Worm (Caenorhabditis elegans) whole organism, L4 larva: ENCODE results near the gene K01A2.6.
A peak's percentile ranks its signal among the peaks of the same experiment; 100 is the strongest.

Experiments
- D1046.2 ChIP-seq: fragments of 200-800 bp; sonication (Bioruptor generic); IDR thresholded peaks from 2 replicates; pipeline ENCODE4 v1.3.6; 2022; ENCODE audit warnings: missing genetic modification characterization, missing compliant biosample characterization
- F26F4.8 ChIP-seq: fragments of 200-800 bp; sonication (Bioruptor generic); conservative IDR thresholded peaks from 2 replicates; pipeline ENCODE4 v1.3.6; 2022; ENCODE audit warnings: missing genetic modification characterization, missing compliant biosample characterization
- F37D6.2 ChIP-seq: sonication (generic microtip); optimal IDR thresholded peaks from 2 replicates; lab custom pipeline; 2016; ENCODE audit warnings: mild to moderate bottlenecking, missing genetic modification characterization, missing compliant biosample characterization
- R02D3.7 ChIP-seq: fragments of 150-350 bp; sonication (generic microtip); optimal IDR thresholded peaks from 3 replicates; lab custom pipeline; 2014; ENCODE audit warnings: missing biosample characterization, missing genetic modification characterization
- Y105C5A.15 ChIP-seq: fragments of 200-800 bp; sonication (Bioruptor generic); IDR thresholded peaks from 2 replicates; pipeline ENCODE4 v1.3.6; 2022; ENCODE audit warnings: missing genetic modification characterization, missing compliant biosample characterization
- aha-1 ChIP-seq: fragments of 150-350 bp; peaks from one replicate; lab custom pipeline; 2014; ENCODE audit warnings: missing biosample characterization, missing genetic modification characterization
- ama-1 ChIP-seq: fragments of 150-350 bp; optimal IDR thresholded peaks from 2 replicates; lab custom pipeline; 2014; ENCODE audit warnings: inconsistent platforms, mixed read lengths
- attf-4 ChIP-seq: sonication (generic microtip); optimal IDR thresholded peaks from 3 replicates; lab custom pipeline; 2017; ENCODE audit warnings: missing biosample characterization, missing genetic modification characterization
- ceh-20 ChIP-seq: fragments of 200-800 bp; sonication (Bioruptor generic); IDR thresholded peaks from 2 replicates; pipeline ENCODE4 v1.3.6; 2022; ENCODE audit warnings: missing genetic modification reagents, missing genetic modification characterization, missing compliant biosample characterization
- ceh-28 ChIP-seq: fragments of 150-350 bp; optimal IDR thresholded peaks from 2 replicates; lab custom pipeline; 2014; ENCODE audit warnings: missing biosample characterization, missing genetic modification reagents, missing genetic modification characterization
- ceh-62 ChIP-seq: sonication (generic microtip); optimal IDR thresholded peaks from 2 replicates; lab custom pipeline; 2017; ENCODE audit warnings: missing biosample characterization, missing genetic modification characterization
- ces-1 ChIP-seq: fragments of 150-350 bp; sonication (generic microtip); optimal IDR thresholded peaks from 4 replicates; lab custom pipeline; 2014; ENCODE audit warnings: missing biosample characterization, missing genetic modification reagents, missing genetic modification characterization
- ctbp-1 ChIP-seq: fragments of 200-800 bp; sonication (Bioruptor generic); IDR thresholded peaks from 2 replicates; pipeline ENCODE4 v1.3.6; 2022; ENCODE audit warnings: missing genetic modification reagents, missing genetic modification characterization, missing compliant biosample characterization
- dmd-6 ChIP-seq: fragments of 200-800 bp; sonication (Bioruptor generic); IDR thresholded peaks from 2 replicates; pipeline ENCODE4 v1.3.6; 2022; ENCODE audit warnings: missing genetic modification reagents, missing genetic modification characterization, missing compliant biosample characterization
- dmd-8 ChIP-seq: fragments of 200-800 bp; sonication (Bioruptor generic); IDR thresholded peaks from 2 replicates; pipeline ENCODE4 v1.3.6; 2022; ENCODE audit warnings: missing genetic modification characterization, missing compliant biosample characterization
- dmd-9 ChIP-seq: fragments of 200-800 bp; sonication (Bioruptor generic); IDR thresholded peaks from 2 replicates; pipeline ENCODE4 v1.3.6; 2022; ENCODE audit warnings: missing genetic modification reagents, missing genetic modification characterization, missing compliant biosample characterization
- egl-27 ChIP-seq: sonication (generic microtip); optimal IDR thresholded peaks from 3 replicates; lab custom pipeline; 2017; ENCODE audit warnings: missing biosample characterization, missing genetic modification reagents, missing genetic modification characterization
- fkh-10 ChIP-seq: fragments of 150-350 bp; optimal IDR thresholded peaks from 2 replicates; lab custom pipeline; 2014; ENCODE audit warnings: missing biosample characterization, missing genetic modification reagents, missing genetic modification characterization
- hlh-11 ChIP-seq: fragments of 200-800 bp; sonication (Bioruptor generic); optimal IDR thresholded peaks from 2 replicates; lab custom pipeline; 2018; ENCODE audit warnings: mild to moderate bottlenecking, missing genetic modification characterization, missing compliant biosample characterization
- hlh-30 ChIP-seq: sonication (generic microtip); optimal IDR thresholded peaks from 2 replicates; lab custom pipeline; 2017; ENCODE audit warnings: antibody characterized with exemption, mild to moderate bottlenecking, missing genetic modification characterization, missing compliant biosample characterization; ENCODE audit not compliant: insufficient read depth
- lim-7 ChIP-seq: fragments of 200-800 bp; sonication (Bioruptor generic); IDR thresholded peaks from 2 replicates; pipeline ENCODE4 v1.3.6; 2022; ENCODE audit warnings: missing genetic modification characterization, missing compliant biosample characterization
- lin-39 ChIP-seq: fragments of 150-350 bp; optimal IDR thresholded peaks from 2 replicates; lab custom pipeline; 2014; ENCODE audit warnings: missing biosample characterization, missing genetic modification reagents, missing genetic modification characterization
- lsy-2 ChIP-seq, 2 experiments: fragments of 150-350 bp in 1 of 2; sonication (generic microtip) in 1 of 2; optimal IDR thresholded peaks; 2 replicates each; lab custom pipeline; 2014 to 2017; ENCODE audit warnings: missing biosample characterization in 2 of 2, missing genetic modification characterization in 2 of 2
- mdl-1 ChIP-seq, 2 experiments: fragments of 150-350 bp in 1 of 2; sonication (generic microtip) in 1 of 2; optimal IDR thresholded peaks; 2 replicates each; lab custom pipeline; 2014 to 2017; ENCODE audit warnings: missing biosample characterization in 2 of 2, missing genetic modification characterization in 2 of 2
- mdt-29 ChIP-seq: fragments of 200-800 bp; sonication (Bioruptor generic); IDR thresholded peaks from 2 replicates; pipeline ENCODE4 v1.3.6; 2022; ENCODE audit warnings: missing genetic modification reagents, missing genetic modification characterization, missing compliant biosample characterization
- nhr-10 ChIP-seq: fragments of 150-350 bp; optimal IDR thresholded peaks from 2 replicates; lab custom pipeline; 2014; ENCODE audit warnings: missing biosample characterization, missing genetic modification characterization
- nhr-111 ChIP-seq: fragments of 200-800 bp; sonication (Bioruptor generic); optimal IDR thresholded peaks from 2 replicates; lab custom pipeline; 2018; ENCODE audit warnings: mild to moderate bottlenecking, missing genetic modification characterization, missing compliant biosample characterization
- nhr-237 ChIP-seq: sonication (generic microtip); optimal IDR thresholded peaks from 2 replicates; lab custom pipeline; 2017; ENCODE audit warnings: missing biosample characterization, missing genetic modification characterization
- nhr-25 ChIP-seq: sonication (generic microtip); optimal IDR thresholded peaks from 2 replicates; lab custom pipeline; 2017; ENCODE audit warnings: missing genetic modification characterization, mild to moderate bottlenecking, missing compliant biosample characterization, antibody characterized with exemption, moderate library complexity, borderline replicate concordance; ENCODE audit not compliant: insufficient read depth
- nhr-28 ChIP-seq: fragments of 150-350 bp; optimal IDR thresholded peaks from 2 replicates; lab custom pipeline; 2014; ENCODE audit warnings: missing biosample characterization, missing genetic modification characterization
- nhr-48 ChIP-seq: sonication (generic microtip); optimal IDR thresholded peaks from 2 replicates; lab custom pipeline; 2016; ENCODE audit warnings: mild to moderate bottlenecking, missing genetic modification characterization, missing compliant biosample characterization
- nhr-76 ChIP-seq: fragments of 150-350 bp; optimal IDR thresholded peaks from 2 replicates; lab custom pipeline; 2014; ENCODE audit warnings: missing biosample characterization, missing genetic modification characterization
- pqm-1 ChIP-seq: sonication (generic microtip); optimal IDR thresholded peaks from 2 replicates; lab custom pipeline; 2017; ENCODE audit warnings: missing biosample characterization, missing genetic modification characterization
- saeg-2 ChIP-seq: fragments of 200-800 bp; sonication (Bioruptor generic); IDR thresholded peaks from 2 replicates; pipeline ENCODE4 v1.3.6; 2022; ENCODE audit warnings: missing genetic modification reagents, missing genetic modification characterization, missing compliant biosample characterization
- tag-97 ChIP-seq: fragments of 200-800 bp; sonication (Bioruptor generic); IDR thresholded peaks from 2 replicates; pipeline ENCODE4 v1.3.6; 2022; ENCODE audit warnings: missing genetic modification characterization, missing compliant biosample characterization
- unc-39 ChIP-seq: sonication (generic microtip); optimal IDR thresholded peaks from 2 replicates; lab custom pipeline; 2017; ENCODE audit warnings: missing biosample characterization, missing genetic modification characterization
- unc-62 ChIP-seq, 3 experiments: fragments of 150-350 bp in 1 of 3; sonication (generic microtip); optimal IDR thresholded peaks in 2 of 3; peaks in 1 of 3; 1 replicate in 1 of 3; 2 replicates in 2 of 3; lab custom pipeline; 2014 to 2017; ENCODE audit warnings: missing biosample characterization in 3 of 3, missing genetic modification characterization in 3 of 3, missing genetic modification reagents in 3 of 3, missing genotype in 1 of 3
- zfp-2 ChIP-seq: sonication (generic microtip); optimal IDR thresholded peaks from 2 replicates; lab custom pipeline; 2016; ENCODE audit warnings: mild to moderate bottlenecking, missing genetic modification characterization, missing compliant biosample characterization
- zip-2 ChIP-seq: fragments of 150-350 bp; optimal IDR thresholded peaks from 2 replicates; lab custom pipeline; 2014; ENCODE audit warnings: missing biosample characterization, missing genetic modification characterization

Gene K01A2.6

DNA sequence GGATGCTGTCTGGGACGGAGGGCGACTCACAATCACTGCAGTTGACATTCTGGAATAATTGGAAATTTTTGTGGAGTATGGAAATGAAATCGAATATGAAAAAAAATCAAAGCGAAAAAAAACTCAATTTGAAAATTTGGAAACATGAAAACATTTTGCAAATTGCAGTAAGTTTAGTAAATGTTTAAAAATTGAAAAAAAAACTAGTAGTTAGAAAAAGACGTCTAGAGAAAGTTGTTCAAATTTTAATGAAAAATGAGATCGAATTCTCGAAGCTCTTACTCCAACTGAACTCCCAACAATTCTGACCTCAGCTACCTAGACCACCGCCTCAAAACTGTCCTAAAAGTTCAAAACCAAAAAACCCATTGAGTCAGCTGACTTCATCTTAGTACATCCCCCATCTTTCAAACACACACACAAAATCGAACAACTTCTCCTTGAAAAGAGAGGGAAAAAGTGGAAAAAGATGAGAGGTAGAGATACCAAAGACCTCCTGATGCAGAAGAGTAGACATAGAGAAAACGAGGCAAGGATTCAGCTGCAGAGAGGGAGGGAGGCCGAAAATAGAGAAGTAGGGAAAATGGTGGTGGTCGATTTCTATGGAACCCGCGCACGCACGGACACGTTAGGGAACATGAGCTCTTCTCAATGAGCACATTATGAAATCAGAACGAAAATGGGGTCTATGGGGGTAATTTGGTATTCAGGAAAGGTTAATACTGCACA, 23.4 kb downstream of the K01A2.6 start, which contains the start of gene K01A2.10 (continued):
- TF ChIP-seq ces-1 (no peak), nhr-237 (tag; lab: Kevin White, UChicago) (no peak), nhr-10 (tag; lab: Kevin White, UChicago) (no peak), lim-7 (no peak), nhr-28 (tag; lab: Kevin White, UChicago) (peak; percentile 55), egl-27 (tag; lab: Kevin White, UChicago) (no peak)

DNA sequence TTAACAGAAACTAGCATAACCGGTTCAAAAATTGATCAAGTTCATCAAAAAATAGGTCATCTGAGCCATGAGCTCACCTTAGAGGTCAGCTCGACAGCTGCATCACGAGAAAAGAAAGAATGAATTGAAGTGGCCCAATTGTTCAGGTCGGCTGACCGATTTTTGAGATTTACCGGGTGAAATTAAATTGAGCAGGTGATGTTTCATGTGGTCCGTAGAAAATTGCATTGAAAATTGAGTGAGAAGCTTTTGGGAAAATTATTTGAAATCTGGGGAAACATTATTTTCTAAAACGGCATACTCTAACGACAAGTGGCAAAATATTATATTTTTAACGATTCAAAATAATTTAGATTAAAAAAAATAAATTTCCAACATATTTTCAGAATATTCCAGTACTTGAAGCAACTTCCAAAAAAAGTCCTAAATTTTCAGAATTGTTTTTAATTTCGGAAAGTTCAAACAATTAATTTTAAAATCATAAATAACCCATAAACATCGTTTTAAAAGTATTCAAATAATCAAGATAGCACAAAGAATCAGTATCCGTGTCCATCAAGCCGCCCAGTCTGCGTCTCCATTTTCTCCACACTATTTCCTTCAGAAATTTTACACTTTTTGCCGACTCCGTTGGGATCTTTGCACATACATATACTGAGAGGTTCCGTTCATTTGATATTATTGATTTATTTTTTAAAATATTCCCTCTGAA, 26.0 kb downstream of the K01A2.6 start, which contains the start of gene sgcb-1:
Gene sgcb-1 (plus strand): TSS at position 662 of the 712 bp plus-strand sequence.
- TF ChIP-seq mdl-1 (tag; optimal IDR thresholded peaks at IDR 0.05; lab: Kevin White, UChicago) (no peak), ctbp-1 (GFP tag; lab: Robert Waterston, UW) (no peak), F37D6.2 (tag; lab: Kevin White, UChicago) (no peak), nhr-25 (tag; lab: Kevin White, UChicago) (no peak), ceh-20 (no peak), D1046.2 (GFP tag; lab: Robert Waterston, UW) (no peak), hlh-11 (tag; lab: Kevin White, UChicago) (peak; percentile 6), hlh-30 (peak; percentile 24), nhr-111 (GFP tag; lab: Kevin White, UChicago) (no peak), saeg-2 (no peak), ceh-28 (tag; lab: Kevin White, UChicago) (no peak), aha-1 (peak; percentile 56), ces-1 (no peak)
- TF ChIP-seq, all 104 proteins: peak for 3

DNA sequence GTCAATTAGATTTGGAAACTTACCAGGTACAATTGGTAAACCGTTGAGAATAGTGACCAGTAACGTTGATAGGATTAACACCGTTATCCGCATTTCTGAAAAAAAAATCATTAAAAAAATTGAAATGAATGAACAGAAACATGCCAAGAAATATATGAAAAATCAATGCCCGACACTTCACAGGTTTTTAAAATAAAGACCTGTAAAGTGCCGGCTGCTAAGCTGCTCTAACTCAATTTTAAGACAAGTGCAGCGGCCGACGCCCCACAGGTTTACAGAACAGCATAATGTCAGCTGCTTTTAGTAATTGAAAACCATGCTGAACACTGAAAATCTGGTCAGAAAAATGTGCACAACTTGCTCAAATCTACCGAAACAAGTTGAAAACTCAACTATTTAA, 32.6 kb downstream of the K01A2.6 start, which contains the start of gene cbn-1:
Gene cbn-1 (minus strand): TSS at position 101 of the 400 bp plus-strand sequence.
- TF ChIP-seq F26F4.8 (no peak), nhr-48 (tag; lab: Kevin White, UChicago) (no peak), attf-4 (tag; lab: Kevin White, UChicago) (no peak), lin-39 (no peak), zip-2 (tag; lab: Kevin White, UChicago) (no peak), ama-1 (no peak), dmd-9 (GFP tag; lab: Robert Waterston, UW) (no peak), nhr-76 (tag; lab: Kevin White, UChicago) (no peak), mdt-29 (GFP tag; lab: Robert Waterston, UW) (no peak), unc-39 (tag; lab: Kevin White, UChicago) (no peak), fkh-10 (GFP tag; lab: Kevin White, UChicago) (no peak), dmd-8 (GFP tag; lab: Robert Waterston, UW) (no peak), nhr-28 (tag; lab: Kevin White, UChicago) (no peak), Y105C5A.15 (GFP tag; lab: Robert Waterston, UW) (no peak), tag-97 (GFP tag; lab: Robert Waterston, UW) (no peak), ceh-62 (tag; lab: Kevin White, UChicago) (no peak), R02D3.7 (tag; lab: Kevin White, UChicago) (no peak), egl-27 (tag; lab: Kevin White, UChicago) (no peak)

DNA sequence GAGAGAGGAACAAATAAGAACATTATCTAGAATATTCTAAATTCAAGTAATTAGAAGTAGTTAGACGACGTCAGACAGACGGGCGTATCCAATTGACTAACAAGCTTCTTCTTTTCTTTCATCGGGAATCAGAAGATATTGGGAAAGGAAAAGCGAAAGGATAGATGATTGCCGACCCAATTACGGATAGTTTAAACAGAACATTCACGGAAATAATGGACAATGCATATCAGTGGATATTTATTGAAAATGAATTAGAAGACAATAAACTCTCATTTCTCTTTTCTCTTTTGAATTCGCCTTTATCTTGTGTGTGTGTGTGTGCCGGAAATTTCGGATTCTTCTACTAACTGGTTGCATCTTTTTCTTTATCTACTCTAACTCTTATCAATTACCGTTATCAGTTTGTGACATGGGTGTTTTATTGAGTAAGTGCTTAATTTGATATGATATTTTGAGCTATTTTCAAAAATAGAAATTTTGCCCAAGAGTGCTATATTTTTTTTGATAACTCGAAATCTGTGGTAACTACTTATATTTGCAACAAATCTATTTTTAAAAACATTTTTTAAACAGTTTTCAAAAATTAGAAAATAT, 34.2 kb downstream of the K01A2.6 start:
- TF ChIP-seq dmd-6 (GFP tag; lab: Robert Waterston, UW), result no peak
- TF ChIP-seq unc-62 (GFP tag; optimal IDR thresholded peaks at IDR 0.05 in 1 of 2; lab: Kevin White, UChicago), result peak in 1 of 2 experiments; percentile 60
- TF ChIP-seq unc-62 (tag; optimal IDR thresholded peaks at IDR 0.05; lab: Kevin White, UChicago), result no peak
- peak; percentile 1 for TF ChIP-seq pqm-1 (tag; lab: Kevin White, UChicago)
- no peak for TF ChIP-seq ceh-28 (tag; lab: Kevin White, UChicago)
- TF ChIP-seq lsy-2 (tag; optimal IDR thresholded peaks at IDR 0.05; lab: Kevin White, UChicago), result no peak
- TF ChIP-seq aha-1, result peak; percentile 85
- no peak for TF ChIP-seq zfp-2 (tag; lab: Kevin White, UChicago)
- no peak for TF ChIP-seq nhr-76 (tag; lab: Kevin White, UChicago)
